Fruit fly (Drosophila melanogaster): Measurements from ENCODE around the gene Exn.

Exn gene

DNA sequence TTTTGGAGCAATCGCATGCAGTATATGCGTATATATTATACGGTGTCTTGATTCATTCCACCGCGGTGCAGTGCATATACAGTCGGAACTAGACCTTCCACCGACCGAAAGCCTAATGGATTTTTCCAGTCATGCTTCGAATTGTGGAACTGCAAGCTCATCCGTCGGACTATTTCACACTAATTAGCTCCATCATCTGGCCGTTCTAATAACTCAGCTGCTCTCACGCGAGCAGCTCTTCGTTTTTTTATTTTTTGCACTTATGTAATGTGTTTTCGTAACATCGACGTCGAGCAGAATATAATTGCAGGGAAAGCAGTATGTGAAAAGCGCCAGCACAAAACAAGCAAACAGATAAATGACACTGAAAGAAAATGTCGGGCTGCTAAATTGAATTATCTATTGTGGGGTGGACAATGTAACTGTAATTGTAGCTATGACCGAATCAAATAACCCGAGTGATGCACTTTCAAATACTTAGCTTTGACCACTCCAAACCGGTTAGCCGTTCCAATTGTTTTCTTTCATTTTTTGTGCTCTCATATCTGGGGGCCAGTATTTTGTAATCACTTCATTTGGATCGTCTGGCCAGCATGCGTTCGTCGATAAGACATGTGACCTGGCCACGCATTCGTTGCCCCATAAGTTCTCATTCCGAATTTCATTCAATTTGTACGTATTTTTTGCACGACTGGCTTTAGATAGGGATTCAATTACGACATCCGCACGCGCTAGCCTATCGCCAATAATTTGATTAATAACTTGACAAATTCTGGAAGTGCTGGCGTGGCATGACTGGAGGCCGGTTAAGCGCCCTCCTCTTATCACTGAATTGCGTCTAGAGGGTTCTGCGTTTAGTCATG is 12.0 kb upstream of the Exn start, which contains the start of gene Cpr73D:
Gene Cpr73D, minus strand, starts transcription at position 156 of the 863 bp plus-strand sequence.
- no peak for TF ChIP-seq Crg-1 (GFP tag; optimal IDR thresholded peaks at IDR 0.05)
- TF ChIP-seq pad (GFP tag; optimal IDR thresholded peaks at IDR 0.05), result no peak
- no peak for TF ChIP-seq Clk (GFP tag; optimal IDR thresholded peaks at IDR 0.05)
- TF ChIP-seq ovo (GFP tag; optimal IDR thresholded peaks at IDR 0.05), result no peak
- TF ChIP-seq CG14711 (tag; optimal IDR thresholded peaks at IDR 0.05), result no peak
- TF ChIP-seq cnc (optimal IDR thresholded peaks at IDR 0.05), result peak in 1 of 2 experiments; percentile 25
- TF ChIP-seq kay (GFP tag; ENCODE audit: borderline replicate concordance), result peak; percentile 80
- TF ChIP-seq CG1620 (GFP tag; optimal IDR thresholded peaks at IDR 0.05), result no peak
- peak; percentile 17 for TF ChIP-seq tj (GFP tag; optimal IDR thresholded peaks at IDR 0.05)
- TF ChIP-seq bab1 (GFP tag; optimal IDR thresholded peaks at IDR 0.05), result no peak
- no peak for TF ChIP-seq CG12768 (GFP tag; optimal IDR thresholded peaks at IDR 0.05)
- TF ChIP-seq Hr96 (GFP tag; optimal IDR thresholded peaks at IDR 0.05), result no peak
- no peak for TF ChIP-seq CG7101 (tag; optimal IDR thresholded peaks at IDR 0.05)
- no peak for TF ChIP-seq toe (GFP tag; optimal IDR thresholded peaks at IDR 0.05)
- no peak for TF ChIP-seq Mnt (GFP tag; optimal IDR thresholded peaks at IDR 0.05)
- no peak for TF ChIP-seq CG11617 (GFP tag; optimal IDR thresholded peaks at IDR 0.05)
- no peak for TF ChIP-seq CG33017 (tag; optimal IDR thresholded peaks at IDR 0.05)

DNA sequence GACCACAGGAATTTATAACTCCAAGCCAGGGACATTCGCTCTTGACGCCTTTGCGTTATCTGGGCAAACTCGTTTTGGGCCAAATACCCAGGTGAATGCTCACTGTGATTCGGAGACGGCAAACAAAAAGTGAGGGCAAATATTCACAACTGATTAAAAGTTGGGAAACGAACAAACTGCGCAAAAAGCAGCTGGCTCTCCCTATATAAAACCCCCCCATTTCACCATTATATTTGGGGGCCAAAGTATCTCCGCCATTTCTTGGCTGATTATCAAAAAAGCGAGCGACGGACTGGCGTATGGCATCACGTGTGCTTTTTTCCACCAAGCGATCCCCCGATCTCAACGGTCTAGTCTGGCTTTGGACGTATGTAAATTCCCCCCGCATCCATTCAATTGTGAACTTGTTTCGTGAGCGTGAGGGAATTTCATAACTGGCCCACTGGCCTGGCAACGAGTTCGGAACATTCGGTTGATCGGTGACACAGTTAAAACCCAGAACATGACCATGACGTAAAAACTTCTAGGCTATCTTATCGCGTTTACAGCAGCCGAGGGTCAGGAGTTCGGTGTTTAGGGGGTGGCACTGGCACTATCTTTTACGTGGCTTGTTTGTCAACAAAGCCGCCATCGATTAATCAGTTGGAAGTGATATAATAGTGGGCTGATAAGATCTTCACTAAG is 11.3 kb upstream of the Exn start:
- TF ChIP-seq Mnt (GFP tag; optimal IDR thresholded peaks at IDR 0.05) (peak; percentile 39), Crg-1 (GFP tag; optimal IDR thresholded peaks at IDR 0.05) (no peak), CG12768 (GFP tag; optimal IDR thresholded peaks at IDR 0.05) (peak; percentile 23), tj (GFP tag; optimal IDR thresholded peaks at IDR 0.05) (no peak), kay (GFP tag; ENCODE audit: borderline replicate concordance) (peak; percentile 1), CG7101 (tag; optimal IDR thresholded peaks at IDR 0.05) (no peak), cic (GFP tag; optimal IDR thresholded peaks at IDR 0.05) (peak; percentile 66), toe (GFP tag; optimal IDR thresholded peaks at IDR 0.05) (no peak)

DNA sequence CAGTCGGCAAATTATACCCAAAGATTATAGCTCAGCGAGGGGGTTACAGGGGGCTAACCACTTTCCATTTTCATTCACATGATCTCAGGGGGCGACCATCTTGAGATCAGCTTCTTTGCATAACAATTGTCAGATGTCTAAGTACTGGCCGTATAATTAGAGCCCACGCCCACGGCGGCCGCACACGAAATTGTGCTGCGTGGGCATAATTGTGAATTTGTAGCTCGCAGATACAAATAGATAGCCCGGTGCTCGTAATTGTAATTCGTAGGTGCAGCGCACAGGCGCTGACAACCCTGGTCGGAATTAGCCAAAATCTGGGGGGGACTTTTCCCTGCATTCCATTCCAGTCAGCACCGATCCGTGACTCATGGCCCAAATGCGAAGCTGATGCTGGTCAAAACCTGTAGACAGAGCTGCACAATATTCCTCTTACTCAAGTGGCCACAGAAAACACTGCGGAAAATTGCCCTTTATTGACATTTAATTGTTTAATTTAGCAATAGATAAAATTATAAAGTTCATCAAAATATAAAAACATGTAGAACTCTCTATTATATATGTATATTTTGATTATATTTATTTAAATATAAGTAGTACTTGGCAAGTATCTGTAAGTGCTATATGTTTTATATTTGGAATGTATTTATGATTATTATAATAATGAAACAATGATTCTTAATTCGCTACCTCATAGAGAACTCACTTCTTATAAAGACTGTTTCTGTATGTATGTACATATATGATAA is 2.0 kb downstream of the Exn start:
- TF ChIP-seq CG14711 (tag; optimal IDR thresholded peaks at IDR 0.05), result no peak
- peak; percentile 64 for TF ChIP-seq tj (GFP tag; optimal IDR thresholded peaks at IDR 0.05)

DNA sequence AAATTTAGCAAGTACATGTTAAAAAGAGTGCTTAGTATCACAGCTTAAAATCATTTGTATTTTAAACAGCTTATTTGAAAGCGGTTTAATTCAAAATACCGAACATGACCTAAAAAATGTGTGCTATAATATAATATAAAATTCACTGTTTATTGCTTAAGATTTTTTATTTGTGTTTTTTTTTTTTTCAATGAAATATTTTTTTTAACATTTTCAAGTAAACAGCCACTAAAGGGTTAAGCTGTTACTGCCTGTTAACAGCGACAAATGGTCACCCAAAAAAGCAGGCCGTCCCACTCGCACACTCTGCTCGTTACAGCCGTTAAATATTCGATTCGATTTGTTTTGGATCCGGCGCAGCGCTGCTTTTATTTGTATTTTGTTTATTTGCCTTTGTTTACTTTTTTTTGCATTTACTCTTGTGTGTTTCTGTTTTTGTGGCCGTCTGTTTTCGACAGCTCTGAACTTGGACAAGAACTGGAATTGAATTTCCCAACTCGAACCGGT is 4.9 kb downstream of the Exn start:
- TF ChIP-seq bab1 (GFP tag; optimal IDR thresholded peaks at IDR 0.05), result no peak
- TF ChIP-seq kay (GFP tag; ENCODE audit: borderline replicate concordance), result peak; percentile 42

DNA sequence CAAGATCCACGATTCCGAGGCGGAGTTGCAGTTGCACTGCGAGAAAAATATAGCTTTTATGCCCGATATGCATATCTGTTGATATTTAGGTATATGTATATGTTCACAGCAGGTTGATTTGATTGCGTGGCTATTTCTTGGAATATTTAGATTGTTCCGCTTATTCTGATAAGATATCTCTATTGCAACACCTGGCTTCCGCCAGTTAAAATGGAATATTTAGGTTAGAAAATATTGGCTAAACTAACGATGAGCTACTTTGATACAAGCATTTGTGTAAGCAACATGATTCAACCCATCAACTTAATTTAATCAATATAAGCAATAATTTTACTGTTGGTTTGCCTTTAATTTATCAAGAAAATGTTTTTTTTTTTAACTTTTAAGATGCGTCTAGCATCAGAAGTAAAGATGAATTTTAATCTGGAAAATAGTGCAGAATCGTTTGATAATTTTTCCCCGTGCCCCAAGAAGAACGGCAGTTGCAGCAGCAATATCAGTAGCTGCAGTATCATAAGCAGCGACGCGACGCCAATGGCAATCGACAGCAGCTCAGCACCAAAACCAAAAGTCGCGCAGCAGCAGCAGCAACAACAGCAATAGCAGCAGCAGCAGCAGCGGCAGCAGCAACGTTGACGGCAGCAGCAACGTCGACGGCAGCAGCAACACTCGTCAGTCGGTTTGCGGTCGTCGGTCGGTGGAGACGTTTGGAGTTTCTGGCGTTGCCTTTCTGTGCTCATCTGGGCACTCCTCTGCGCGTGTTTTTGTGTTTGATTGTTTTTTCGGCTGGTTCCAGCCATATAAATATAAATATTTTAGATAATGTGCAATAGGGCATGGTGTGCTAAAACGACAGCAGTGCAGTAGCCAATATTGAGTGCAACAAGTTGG is 6.1 kb downstream of the Exn start:
- peak; percentile 24 for TF ChIP-seq kay (GFP tag; ENCODE audit: borderline replicate concordance)
- no peak for TF ChIP-seq CG7101 (tag; optimal IDR thresholded peaks at IDR 0.05)
- no peak for TF ChIP-seq CG33017 (tag; optimal IDR thresholded peaks at IDR 0.05)

dm6 chr3L:16977311-16977710 is 7.5 kb downstream of the Exn start:
- TF ChIP-seq kay (GFP tag; ENCODE audit: borderline replicate concordance), result peak; percentile 96
- no peak for TF ChIP-seq CG12768 (GFP tag; optimal IDR thresholded peaks at IDR 0.05)

- TF ChIP-seq tj (GFP tag; optimal IDR thresholded peaks at IDR 0.05), result peak; percentile 27
- no peak for TF ChIP-seq ovo (GFP tag; optimal IDR thresholded peaks at IDR 0.05)
These were observed 8.6 kb downstream of the Exn start for dm6 chr3L:16978406-16978805.
